Worm (Caenorhabditis elegans) whole organism, early embryonic: Measurements from ENCODE around the gene clp-6.

Experiments
- ama-1 ChIP-seq: fragments of 150-350 bp; optimal IDR thresholded peaks from 2 replicates; lab custom pipeline; 2014
- ceh-13 ChIP-seq: fragments of 200-800 bp; sonication (Bioruptor generic); optimal IDR thresholded peaks from 2 replicates; lab custom pipeline; 2018; ENCODE audit warnings: mild to moderate bottlenecking, missing genetic modification characterization, missing compliant biosample characterization
- ceh-36 ChIP-seq: sonication (generic microtip); optimal IDR thresholded peaks from 2 replicates; lab custom pipeline; 2016; ENCODE audit warnings: missing genetic modification characterization, inconsistent platforms, missing compliant biosample characterization
- flt-1 ChIP-seq: fragments of 200-800 bp; sonication (Bioruptor generic); IDR thresholded peaks from 2 replicates; pipeline ENCODE4 v1.3.6; 2022; ENCODE audit warnings: missing genetic modification characterization, missing compliant biosample characterization
- hmbx-1 ChIP-seq: sonication (generic microtip); optimal IDR thresholded peaks from 2 replicates; lab custom pipeline; 2016; ENCODE audit warnings: mild to moderate bottlenecking, missing genetic modification characterization, missing compliant biosample characterization
- hmg-4 ChIP-seq: fragments of 200-800 bp; sonication (Bioruptor generic); optimal IDR thresholded peaks from 2 replicates; lab custom pipeline; 2018; ENCODE audit warnings: mild to moderate bottlenecking, missing genetic modification characterization, missing compliant biosample characterization
- scrt-1 ChIP-seq: fragments of 200-800 bp; sonication (Bioruptor generic); IDR thresholded peaks from 2 replicates; pipeline ENCODE4 v1.3.6; 2022; ENCODE audit warnings: missing genetic modification characterization, missing compliant biosample characterization
- tbx-37 ChIP-seq: fragments of 200-800 bp; sonication (Bioruptor generic); conservative IDR thresholded peaks from 2 replicates; pipeline ENCODE4 v1.3.6; 2022; ENCODE audit warnings: missing genetic modification reagents, missing genetic modification characterization, missing compliant biosample characterization
- tra-4 ChIP-seq: sonication (generic microtip); optimal IDR thresholded peaks from 2 replicates; lab custom pipeline; 2017; ENCODE audit warnings: missing genetic modification characterization, missing compliant biosample characterization

ce11 chrIV:1437625-1438024 is 2.8 kb upstream of the clp-6 start:
- no peak for TF ChIP-seq flt-1 (GFP tag; lab: Robert Waterston, UW)
- no peak for TF ChIP-seq tra-4 (tag; lab: Kevin White, UChicago)
- TF ChIP-seq scrt-1: no peak
- TF ChIP-seq tbx-37 (GFP tag; lab: Robert Waterston, UW): no peak
- no peak for TF ChIP-seq hmg-4
- no peak for TF ChIP-seq hmbx-1 (tag; lab: Kevin White, UChicago)
- no peak for TF ChIP-seq ama-1 (lab: Kevin White, UChicago)
- no peak for TF ChIP-seq ceh-36 (tag; lab: Kevin White, UChicago)
- TF ChIP-seq ceh-13 (GFP tag; lab: Kevin White, UChicago): no peak
